Fruit fly (Drosophila melanogaster) whole organism, wandering third instar larva: ENCODE results near the gene Prx1.

Experiments used
- Abd-B ChIP-seq: fragments of >200 bp; optimal IDR thresholded peaks from 2 replicates; lab custom pipeline; 2017; ENCODE audit warnings: missing biosample characterization, missing genetic modification characterization
- CG9705 ChIP-seq: fragments of 200-800 bp; sonication (Bioruptor generic); optimal IDR thresholded peaks from 2 replicates; lab custom pipeline; 2018; ENCODE audit warnings: missing biosample characterization, mild to moderate bottlenecking, missing genetic modification characterization
- CrebA ChIP-seq: fragments of 200-800 bp; sonication (Bioruptor generic); optimal IDR thresholded peaks from 2 replicates; lab custom pipeline; 2016; ENCODE audit warnings: missing biosample characterization, mild to moderate bottlenecking, missing genetic modification characterization, borderline replicate concordance
- Dif ChIP-seq: fragments of 200-275, 200-300 bp; sonication (Bioruptor generic); optimal IDR thresholded peaks from 2 replicates; lab custom pipeline; 2018; ENCODE audit warnings: missing biosample characterization, missing genetic modification characterization; ENCODE audit not compliant: partially characterized antibody
- GATAd ChIP-seq: sonication (Bioruptor generic); optimal IDR thresholded peaks from 2 replicates; lab custom pipeline; 2016; ENCODE audit warnings: missing biosample characterization, missing genetic modification characterization
- HLH106 ChIP-seq: fragments of 200-800 bp; optimal IDR thresholded peaks from 3 replicates; lab custom pipeline; 2019; ENCODE audit warnings: missing biosample characterization, mild to moderate bottlenecking, missing genetic modification characterization, moderate library complexity
- Hnf4 ChIP-seq: fragments of 200-800 bp; sonication (Bioruptor generic); optimal IDR thresholded peaks from 2 replicates; lab custom pipeline; 2016; ENCODE audit warnings: missing biosample characterization, mild to moderate bottlenecking, missing genetic modification characterization
- Hr78 ChIP-seq: fragments of >200 bp; optimal IDR thresholded peaks from 2 replicates; lab custom pipeline; 2017; ENCODE audit warnings: missing biosample characterization, missing genetic modification characterization
- Hr83 ChIP-seq: fragments of 200-300 bp; sonication (Bioruptor generic); optimal IDR thresholded peaks from 2 replicates; lab custom pipeline; 2016; ENCODE audit warnings: missing biosample characterization, mild to moderate bottlenecking, missing genetic modification characterization, moderate library complexity; ENCODE audit not compliant: poor library complexity, severe bottlenecking
- Jra ChIP-seq: sonication (Bioruptor generic); optimal IDR thresholded peaks from 2 replicates; lab custom pipeline; 2016; ENCODE audit warnings: missing biosample characterization, missing genetic modification characterization
- Mio ChIP-seq: sonication (Bioruptor generic); optimal IDR thresholded peaks from 2 replicates; lab custom pipeline; 2016; ENCODE audit warnings: missing biosample characterization, missing genetic modification characterization
- Myc ChIP-seq: fragments of >200 bp; optimal IDR thresholded peaks from 2 replicates; lab custom pipeline; 2017
- OdsH ChIP-seq: fragments of 200-800 bp; sonication (Bioruptor generic); optimal IDR thresholded peaks from 2 replicates; lab custom pipeline; 2016; ENCODE audit warnings: missing biosample characterization, mild to moderate bottlenecking, missing genetic modification characterization
- Rel ChIP-seq, 2 experiments: fragments of 200-800 bp; sonication (Bioruptor generic) in 1 of 2; optimal IDR thresholded peaks; 2 replicates in 1 of 2; 3 replicates in 1 of 2; lab custom pipeline; 2016 to 2019; ENCODE audit warnings: mild to moderate bottlenecking in 2 of 2, missing biosample characterization in 2 of 2, missing genetic modification characterization in 2 of 2, moderate library complexity in 1 of 2
- Sp1 ChIP-seq: fragments of 200-800 bp; sonication (Bioruptor generic); optimal IDR thresholded peaks from 3 replicates; lab custom pipeline; 2019; ENCODE audit warnings: missing biosample characterization, mild to moderate bottlenecking, missing genetic modification characterization, moderate library complexity
- Vsx2 ChIP-seq: fragments of 200-300, 225-300 bp; sonication (Bioruptor generic); optimal IDR thresholded peaks from 2 replicates; lab custom pipeline; 2018; ENCODE audit warnings: missing biosample characterization, missing genetic modification characterization; ENCODE audit not compliant: partially characterized antibody
- br ChIP-seq: fragments of 200-800 bp; sonication (Bioruptor generic); optimal IDR thresholded peaks from 2 replicates; lab custom pipeline; 2016; ENCODE audit warnings: missing biosample characterization, missing genetic modification characterization
- brk ChIP-seq: fragments of 200-800 bp; sonication (Bioruptor generic); optimal IDR thresholded peaks from 2 replicates; lab custom pipeline; 2016; ENCODE audit warnings: missing biosample characterization, mild to moderate bottlenecking, missing genetic modification characterization
- dl ChIP-seq, 2 experiments: fragments of 175-275, 200-275 bp in 1 of 2; fragments of 200-275 bp in 1 of 2; sonication (Bioruptor generic); optimal IDR thresholded peaks; lab custom pipeline; 2018; ENCODE audit warnings: mild to moderate bottlenecking in 2 of 2, missing biosample characterization in 2 of 2, missing genetic modification characterization in 2 of 2, moderate library complexity in 2 of 2; ENCODE audit not compliant: partially characterized antibody in 2 of 2, insufficient read depth in 1 of 2
- dmrt93B ChIP-seq: fragments of 200-800 bp; sonication (Bioruptor generic); optimal IDR thresholded peaks from 2 replicates; lab custom pipeline; 2018; ENCODE audit warnings: missing biosample characterization, mild to moderate bottlenecking, missing genetic modification characterization
- dsf ChIP-seq: sonication (Bioruptor generic); optimal IDR thresholded peaks from 2 replicates; lab custom pipeline; 2016; ENCODE audit warnings: missing biosample characterization, missing genetic modification characterization, borderline replicate concordance
- ey ChIP-seq: fragments of 200-800 bp; sonication (Bioruptor generic); optimal IDR thresholded peaks from 2 replicates; lab custom pipeline; 2016; ENCODE audit warnings: missing biosample characterization, missing genetic modification characterization
- foxo ChIP-seq, 2 experiments: fragments of 200-800 bp; sonication (Bioruptor generic); optimal IDR thresholded peaks; 2 replicates in 1 of 2; 3 replicates in 1 of 2; lab custom pipeline; 2016 to 2017; ENCODE audit warnings: missing biosample characterization in 2 of 2, missing genetic modification characterization in 2 of 2
- fru ChIP-seq: fragments of 200-800 bp; sonication (Bioruptor generic); optimal IDR thresholded peaks from 3 replicates; lab custom pipeline; 2016; ENCODE audit warnings: missing biosample characterization, mild to moderate bottlenecking, missing genetic modification characterization
- h ChIP-seq: fragments of 200-800 bp; sonication (Bioruptor generic); optimal IDR thresholded peaks from 3 replicates; lab custom pipeline; 2016; ENCODE audit warnings: missing biosample characterization, mild to moderate bottlenecking, missing genetic modification characterization
- jim ChIP-seq: fragments of 175-275, 200-325 bp; sonication (Bioruptor generic); optimal IDR thresholded peaks from 2 replicates; lab custom pipeline; 2016; ENCODE audit warnings: missing biosample characterization, mild to moderate bottlenecking, missing genetic modification characterization
- lola ChIP-seq: fragments of >200 bp; optimal IDR thresholded peaks from 2 replicates; lab custom pipeline; 2017; ENCODE audit warnings: missing biosample characterization, missing genetic modification characterization
- pan ChIP-seq: fragments of >200 bp; optimal IDR thresholded peaks from 2 replicates; lab custom pipeline; 2017
- psq ChIP-seq: fragments of 200-800 bp; sonication (Bioruptor generic); optimal IDR thresholded peaks from 3 replicates; lab custom pipeline; 2017; ENCODE audit warnings: missing biosample characterization, mild to moderate bottlenecking, missing genetic modification characterization, moderate library complexity
- rgr ChIP-seq: fragments of 200-800 bp; sonication (Bioruptor generic); optimal IDR thresholded peaks from 3 replicates; lab custom pipeline; 2016; ENCODE audit warnings: missing biosample characterization, mild to moderate bottlenecking, missing genetic modification characterization
- sage ChIP-seq: fragments of 200-800 bp; sonication (Bioruptor generic); optimal IDR thresholded peaks from 2 replicates; lab custom pipeline; 2016; ENCODE audit warnings: missing biosample characterization, mild to moderate bottlenecking, missing genetic modification characterization
- sv ChIP-seq: fragments of 200-800 bp; sonication (Bioruptor generic); optimal IDR thresholded peaks from 3 replicates; lab custom pipeline; 2016; ENCODE audit warnings: missing biosample characterization, missing genetic modification characterization
- tai ChIP-seq: sonication (Bioruptor generic); optimal IDR thresholded peaks from 2 replicates; lab custom pipeline; 2016; ENCODE audit warnings: missing biosample characterization, missing genetic modification characterization
- woc ChIP-seq: sonication (Bioruptor generic); optimal IDR thresholded peaks from 2 replicates; lab custom pipeline; 2016; ENCODE audit warnings: missing biosample characterization, mild to moderate bottlenecking, missing genetic modification characterization

The Prx1 gene

DNA sequence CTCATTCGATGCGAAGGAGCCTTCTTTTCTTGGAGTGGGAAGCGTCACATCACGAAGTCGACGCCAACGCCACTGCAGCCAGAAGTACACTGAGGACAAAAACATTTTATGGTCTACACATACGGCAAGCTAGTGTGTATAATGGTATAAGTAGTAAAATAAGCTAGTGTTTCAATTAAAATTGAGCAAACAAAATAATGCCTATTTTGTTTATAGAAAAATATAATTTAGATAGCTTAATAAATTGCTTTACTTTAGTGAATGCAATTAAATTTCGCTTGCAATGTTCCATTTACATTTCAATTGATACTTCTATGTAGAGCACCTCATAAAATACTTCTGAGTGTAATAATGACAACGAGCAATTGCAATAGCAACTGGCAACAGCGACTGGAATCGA is 12.7 kb downstream of the Prx1 start:
- TF ChIP-seq rgr (GFP tag; lab: Kevin White, UChicago) (no peak), OdsH (peak; percentile 5), dmrt93B (GFP tag; lab: Kevin White, UChicago) (no peak), ey (peak; percentile 25), fru (GFP tag; lab: Kevin White, UChicago) (no peak), Dif (GFP tag; lab: Kevin White, UChicago) (no peak), foxo (GFP tag; optimal IDR thresholded peaks at IDR 0.05; lab: Kevin White, UChicago) (peak in 1 of 2 experiments; percentile 41), CG9705 (GFP tag; lab: Kevin White, UChicago) (no peak), jim (GFP tag; lab: Kevin White, UChicago) (no peak), br (no peak), Vsx2 (GFP tag; lab: Kevin White, UChicago) (no peak), Hnf4 (GFP tag; lab: Kevin White, UChicago) (no peak), Hr78 (GFP tag; lab: Kevin White, UChicago) (no peak), dsf (GFP tag; lab: Kevin White, UChicago) (no peak), Hr83 (GFP tag; lab: Kevin White, UChicago) (no peak), dl (GFP tag; optimal IDR thresholded peaks at IDR 0.05; lab: Kevin White, UChicago; ENCODE audit: insufficient read depth in 1 of 2, partially characterized antibody in 2 of 2) (no peak), pan (lab: Kevin White, UChicago) (no peak), tai (GFP tag; lab: Kevin White, UChicago) (no peak), HLH106 (tag; lab: Kevin White, UChicago) (no peak), Rel (GFP tag; optimal IDR thresholded peaks at IDR 0.05; lab: Kevin White, UChicago) (no peak), Rel (tag; optimal IDR thresholded peaks at IDR 0.05; lab: Kevin White, UChicago) (no peak)

DNA sequence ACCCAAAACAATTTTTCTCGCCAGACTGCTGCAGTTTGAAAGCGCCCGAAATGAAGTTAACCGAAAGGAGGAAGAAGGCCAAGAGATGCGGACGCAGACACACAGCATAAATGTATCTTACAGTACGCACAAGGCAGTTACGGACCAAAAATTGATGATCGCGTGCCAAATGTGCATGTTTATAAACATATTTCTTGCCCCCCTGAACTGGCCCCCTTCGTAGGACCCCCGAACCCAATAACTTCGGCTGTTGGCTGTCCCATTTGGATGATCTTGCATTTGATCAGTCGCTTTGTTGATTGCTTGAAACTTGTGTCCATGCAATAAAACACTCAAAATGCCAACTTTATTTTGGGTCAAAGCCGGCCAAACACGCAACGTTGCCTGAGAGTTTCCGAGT is 14.6 kb downstream of the Prx1 start:
- TF ChIP-seq tai (GFP tag; lab: Kevin White, UChicago) = no peak
- no peak for TF ChIP-seq woc (GFP tag; lab: Kevin White, UChicago)
- no peak for TF ChIP-seq Hr78 (GFP tag; lab: Kevin White, UChicago)
- TF ChIP-seq CrebA (GFP tag; lab: Kevin White, UChicago) = no peak
- no peak for TF ChIP-seq psq
- TF ChIP-seq, all 38 proteins: peak for 0

dm6 chr3L:15223761-15224160 is 16.1 kb downstream of the Prx1 start:
- no peak for TF ChIP-seq Rel (GFP tag; optimal IDR thresholded peaks at IDR 0.05; lab: Kevin White, UChicago)
- TF ChIP-seq Rel (tag; optimal IDR thresholded peaks at IDR 0.05; lab: Kevin White, UChicago) = no peak
- TF ChIP-seq Mio (GFP tag; lab: Kevin White, UChicago) = no peak
- no peak for TF ChIP-seq Sp1 (GFP tag; lab: Kevin White, UChicago)
- TF ChIP-seq ey = no peak

dm6 chr3L:15224631-15225030 is 17.0 kb downstream of the Prx1 start:
- TF ChIP-seq fru (GFP tag; lab: Kevin White, UChicago) (no peak), dsf (GFP tag; lab: Kevin White, UChicago) (no peak), Jra (no peak), HLH106 (tag; lab: Kevin White, UChicago) (no peak), h (GFP tag; lab: Kevin White, UChicago) (no peak), sv (GFP tag; lab: Kevin White, UChicago) (no peak), sage (no peak), woc (GFP tag; lab: Kevin White, UChicago) (no peak), brk (GFP tag; lab: Kevin White, UChicago) (no peak), dmrt93B (GFP tag; lab: Kevin White, UChicago) (no peak), CrebA (GFP tag; lab: Kevin White, UChicago) (no peak), Hr83 (GFP tag; lab: Kevin White, UChicago) (no peak), Rel (GFP tag; optimal IDR thresholded peaks at IDR 0.05; lab: Kevin White, UChicago) (no peak), Rel (tag; optimal IDR thresholded peaks at IDR 0.05; lab: Kevin White, UChicago) (no peak)

DNA sequence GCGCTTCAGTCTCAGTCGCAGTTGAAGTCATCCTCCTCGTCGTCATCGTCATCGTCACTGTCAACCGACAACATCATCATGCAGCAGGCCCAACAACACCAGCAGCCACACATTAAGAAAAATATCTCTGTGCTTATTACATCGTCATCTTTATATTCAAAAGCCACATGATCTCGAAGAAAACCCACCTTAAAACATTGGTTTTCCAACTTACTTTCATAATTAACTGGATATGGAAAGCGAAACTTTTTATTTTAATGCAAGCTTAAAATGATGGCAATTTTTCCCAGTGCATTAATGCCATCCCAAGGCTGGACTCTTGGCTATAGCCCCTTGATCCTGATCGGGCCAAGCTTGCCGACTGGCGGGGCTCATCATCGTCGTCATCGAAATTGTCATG is 18.0 kb downstream of the Prx1 start:
- TF ChIP-seq foxo (GFP tag; optimal IDR thresholded peaks at IDR 0.05; lab: Kevin White, UChicago) = peak in 1 of 2 experiments; percentile 73
- peak; percentile 73 for TF ChIP-seq h (GFP tag; lab: Kevin White, UChicago)
- TF ChIP-seq Jra = no peak
- TF ChIP-seq ey = peak; percentile 69
- TF ChIP-seq fru (GFP tag; lab: Kevin White, UChicago) = peak; percentile 79
- TF ChIP-seq tai (GFP tag; lab: Kevin White, UChicago) = no peak
- peak; percentile 49 for TF ChIP-seq rgr (GFP tag; lab: Kevin White, UChicago)
- TF ChIP-seq dl (GFP tag; optimal IDR thresholded peaks at IDR 0.05; lab: Kevin White, UChicago; ENCODE audit: insufficient read depth in 1 of 2, partially characterized antibody in 2 of 2) = no peak
- peak; percentile 60 for TF ChIP-seq OdsH
- peak; percentile 33 for TF ChIP-seq psq
- TF ChIP-seq sage = peak; percentile 14
- peak; percentile 39 for TF ChIP-seq woc (GFP tag; lab: Kevin White, UChicago)
- TF ChIP-seq Abd-B (GFP tag; lab: Kevin White, UChicago) = no peak
- peak; percentile 39 for TF ChIP-seq Sp1 (GFP tag; lab: Kevin White, UChicago)
- TF ChIP-seq brk (GFP tag; lab: Kevin White, UChicago) = peak; percentile 23
- no peak for TF ChIP-seq CrebA (GFP tag; lab: Kevin White, UChicago)
- no peak for TF ChIP-seq Dif (GFP tag; lab: Kevin White, UChicago)
- TF ChIP-seq Hr83 (GFP tag; lab: Kevin White, UChicago) = no peak
- peak; percentile 48 for TF ChIP-seq HLH106 (tag; lab: Kevin White, UChicago)
- TF ChIP-seq dmrt93B (GFP tag; lab: Kevin White, UChicago) = peak; percentile 30
- TF ChIP-seq br = peak; percentile 69
- no peak for TF ChIP-seq Myc (lab: Kevin White, UChicago)
- TF ChIP-seq GATAd (GFP tag; lab: Kevin White, UChicago) = no peak
- peak; percentile 62 for TF ChIP-seq Hnf4 (GFP tag; lab: Kevin White, UChicago)
- no peak for TF ChIP-seq lola (GFP tag; lab: Kevin White, UChicago)
- TF ChIP-seq, all 38 proteins: peak for 15
